Worm (Caenorhabditis elegans): ENCODE data around the gene fbxl-1.

fbxl-1 gene

DNA sequence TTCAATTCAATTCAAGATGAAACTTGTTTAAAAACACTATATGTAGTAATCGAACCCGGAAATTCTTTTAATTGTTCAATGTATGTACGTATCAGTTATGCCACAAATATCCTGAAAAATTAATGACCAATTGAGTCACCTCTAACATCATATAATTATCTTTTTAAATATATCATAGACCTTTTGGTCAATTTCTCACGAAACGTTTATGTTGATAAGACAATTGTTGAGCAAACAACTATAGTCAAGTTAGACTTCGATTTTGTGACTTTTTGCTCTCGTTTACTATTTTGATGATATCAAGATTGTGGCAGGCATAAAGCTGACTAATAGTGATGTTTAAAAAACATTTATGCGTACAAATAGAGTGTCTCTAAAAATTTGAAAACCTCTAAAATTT lies 12.6 kb downstream of the fbxl-1 start:
- TF ChIP-seq pqm-1 (tag; optimal IDR thresholded peaks at IDR 0.05): peak; percentile 83
- peak; percentile 57 for TF ChIP-seq elt-2 (tag; optimal IDR thresholded peaks at IDR 0.05)
- TF ChIP-seq ama-1 (optimal IDR thresholded peaks at IDR 0.05): no peak

DNA sequence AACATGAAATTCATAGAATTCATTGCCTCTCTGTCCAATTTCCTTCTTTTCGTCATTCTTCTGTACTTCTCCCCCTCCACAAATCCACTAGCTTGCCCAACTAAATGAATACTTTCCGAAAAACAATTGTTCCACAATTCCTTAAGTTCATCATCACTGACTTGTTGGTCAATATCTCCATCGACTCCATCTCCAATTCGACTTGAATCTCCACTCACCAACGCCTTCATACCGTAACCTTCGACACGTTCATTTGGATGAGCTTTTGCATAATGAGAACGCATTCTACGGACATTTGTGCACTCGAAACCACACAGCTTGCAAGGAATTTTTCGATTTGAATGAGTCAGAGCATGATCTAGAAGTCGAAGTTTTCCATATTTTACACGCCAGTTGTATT lies 13.3 kb downstream of the fbxl-1 start:
- no peak for TF ChIP-seq nhr-43 (tag; optimal IDR thresholded peaks at IDR 0.05; ENCODE audit: poor library complexity, severe bottlenecking)
- no peak for TF ChIP-seq ama-1 (optimal IDR thresholded peaks at IDR 0.05)
- no peak for TF ChIP-seq zag-1 (tag; optimal IDR thresholded peaks at IDR 0.05)
- TF ChIP-seq fkh-10 (GFP tag; optimal IDR thresholded peaks at IDR 0.05): no peak
- TF ChIP-seq mdl-1 (tag; optimal IDR thresholded peaks at IDR 0.05): no peak
- no peak for TF ChIP-seq nhr-12 (tag; optimal IDR thresholded peaks at IDR 0.05)
- no peak for TF ChIP-seq lin-39 (tag; optimal IDR thresholded peaks at IDR 0.05)

DNA sequence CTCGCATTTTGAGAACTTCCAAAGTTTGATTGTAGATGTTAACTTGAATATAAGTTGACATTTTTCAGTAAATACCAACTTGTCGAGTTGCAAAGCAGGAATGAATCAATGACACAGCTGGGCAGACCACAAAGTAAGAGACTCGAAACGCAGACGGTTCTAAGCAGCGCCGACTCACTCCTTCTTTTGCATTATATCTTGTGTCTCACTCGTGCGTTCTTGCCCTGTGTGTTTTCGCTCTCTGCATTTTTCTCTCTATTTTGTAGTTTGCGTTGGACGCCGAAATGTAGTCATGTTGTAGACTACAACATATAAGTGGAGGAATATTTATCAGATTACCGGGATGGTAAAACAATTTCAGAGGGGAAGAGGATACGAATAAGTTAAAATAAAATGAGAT lies 15.2 kb downstream of the fbxl-1 start, which contains the start of gene C02F5.12:
TSS of gene C02F5.12 (minus strand) at position 221 of the 400 bp plus-strand sequence.
- TF ChIP-seq ztf-11 (tag; optimal IDR thresholded peaks at IDR 0.05) (no peak), R02D3.7 (tag; optimal IDR thresholded peaks at IDR 0.05) (no peak), egl-5 (tag; optimal IDR thresholded peaks at IDR 0.05) (no peak), fkh-10 (GFP tag; optimal IDR thresholded peaks at IDR 0.05) (no peak), unc-62 (GFP tag; optimal IDR thresholded peaks at IDR 0.05) (no peak), pqm-1 (tag; optimal IDR thresholded peaks at IDR 0.05) (peak; percentile 22), pha-4 (tag; optimal IDR thresholded peaks at IDR 0.05) (peak; percentile 72), nhr-25 (tag; optimal IDR thresholded peaks at IDR 0.05) (peak; percentile 26), mdl-1 (tag; optimal IDR thresholded peaks at IDR 0.05) (no peak), tbx-2 (tag; optimal IDR thresholded peaks at IDR 0.05) (no peak), jun-1 (tag; optimal IDR thresholded peaks at IDR 0.05) (no peak), aly-2 (tag; optimal IDR thresholded peaks at IDR 0.05) (no peak), ZK546.5 (tag; optimal IDR thresholded peaks at IDR 0.05) (no peak), nhr-237 (tag; optimal IDR thresholded peaks at IDR 0.05) (no peak), fos-1 (tag; optimal IDR thresholded peaks at IDR 0.05) (no peak), ceh-9 (tag; optimal IDR thresholded peaks at IDR 0.05) (no peak), mml-1 (tag; optimal IDR thresholded peaks at IDR 0.05) (no peak), nhr-67 (tag; optimal IDR thresholded peaks at IDR 0.05) (no peak), elt-1 (tag; optimal IDR thresholded peaks at IDR 0.05) (no peak), lin-15B (tag; optimal IDR thresholded peaks at IDR 0.05) (no peak), ama-1 (optimal IDR thresholded peaks at IDR 0.05) (peak; percentile 80), daf-12 (tag; optimal IDR thresholded peaks at IDR 0.05) (no peak), unc-39 (tag; optimal IDR thresholded peaks at IDR 0.05) (no peak), lin-39 (tag; optimal IDR thresholded peaks at IDR 0.05) (no peak), elt-3 (tag; optimal IDR thresholded peaks at IDR 0.05) (no peak), sea-2 (GFP tag; optimal IDR thresholded peaks at IDR 0.05) (no peak), hmg-11 (tag; optimal IDR thresholded peaks at IDR 0.05) (peak; percentile 24), egl-27 (tag; optimal IDR thresholded peaks at IDR 0.05) (no peak), snpc-4 (tag; optimal IDR thresholded peaks at IDR 0.05) (no peak), lsy-12 (tag; optimal IDR thresholded peaks at IDR 0.05) (peak; percentile 4), ztf-4 (tag; optimal IDR thresholded peaks at IDR 0.05) (no peak), elt-2 (tag; optimal IDR thresholded peaks at IDR 0.05) (peak; percentile 43), nhr-43 (tag; optimal IDR thresholded peaks at IDR 0.05; ENCODE audit: poor library complexity, severe bottlenecking) (no peak), nfya-1 (tag; optimal IDR thresholded peaks at IDR 0.05; ENCODE audit: insufficient read depth) (peak; percentile 59), zag-1 (tag; optimal IDR thresholded peaks at IDR 0.05) (no peak), eor-1 (tag; optimal IDR thresholded peaks at IDR 0.05) (no peak), nhr-11 (tag; optimal IDR thresholded peaks at IDR 0.05) (no peak), ceh-16 (tag; optimal IDR thresholded peaks at IDR 0.05) (no peak), nhr-12 (tag; optimal IDR thresholded peaks at IDR 0.05) (no peak), nhr-28 (tag; optimal IDR thresholded peaks at IDR 0.05) (no peak), ceh-28 (tag; optimal IDR thresholded peaks at IDR 0.05) (no peak), ceh-82 (tag; optimal IDR thresholded peaks at IDR 0.05) (no peak), nhr-23 (tag; optimal IDR thresholded peaks at IDR 0.05) (peak; percentile 17), skn-1 (tag; optimal IDR thresholded peaks at IDR 0.05) (no peak), nhr-77 (tag; optimal IDR thresholded peaks at IDR 0.05) (no peak), nhr-76 (tag; optimal IDR thresholded peaks at IDR 0.05) (no peak), fkh-2 (tag; optimal IDR thresholded peaks at IDR 0.05) (no peak)

Data from whole organism, L3 larva.